Worm (Caenorhabditis elegans) whole organism, mixed stage, embryonic: ENCODE measurements around the gene B0348.1.

Experiments used
- snpc-4 ChIP-seq: fragments of 150-350 bp; optimal IDR thresholded peaks from 2 replicates; lab custom pipeline; 2014; ENCODE audit warnings: missing biosample characterization, missing genetic modification characterization
- unc-62 ChIP-seq: fragments of 150-350 bp; optimal IDR thresholded peaks from 2 replicates; lab custom pipeline; 2014; ENCODE audit warnings: missing biosample characterization, missing genetic modification reagents, missing genetic modification characterization

DNA sequence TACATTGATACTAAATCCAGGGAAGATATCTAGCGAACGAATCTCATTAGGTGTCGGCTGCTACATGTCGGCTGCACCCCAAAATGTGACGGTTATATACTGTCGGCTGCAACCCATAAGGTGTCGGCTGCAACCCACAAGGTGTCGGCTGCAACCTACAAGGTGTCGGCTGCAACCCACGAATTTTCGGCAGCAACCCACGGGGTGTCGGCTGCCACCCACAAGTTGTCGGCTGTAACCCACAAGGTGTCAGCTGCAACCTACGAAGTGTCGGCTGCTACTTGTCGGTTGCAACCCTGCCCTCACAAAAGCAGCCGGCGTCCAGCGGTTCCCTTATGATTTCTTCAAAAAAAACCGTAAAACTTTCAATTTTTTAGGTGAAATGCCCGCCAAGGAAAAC, 18.9 kb upstream of the B0348.1 start:
- TF ChIP-seq unc-62, result no peak
- TF ChIP-seq snpc-4 (tag; lab: Kevin White, UChicago), result no peak
